Fruit fly (Drosophila melanogaster) whole organism, embryonic: Measurements from ENCODE around the gene ETHR.

Experiments used
- BtbVII ChIP-seq: fragments of 200-800 bp; sonication (Bioruptor generic); optimal IDR thresholded peaks from 3 replicates; lab custom pipeline; 2017; ENCODE audit warnings: missing biosample characterization, mild to moderate bottlenecking, missing genetic modification characterization
- CG10274 ChIP-seq: fragments of 200-800 bp; sonication (Bioruptor generic); optimal IDR thresholded peaks from 3 replicates; lab custom pipeline; 2017; ENCODE audit warnings: missing biosample characterization, mild to moderate bottlenecking, missing genetic modification characterization
- CG11723 ChIP-seq: fragments of 200-800 bp; sonication (Bioruptor generic); optimal IDR thresholded peaks from 2 replicates; lab custom pipeline; 2017; ENCODE audit warnings: missing biosample characterization, mild to moderate bottlenecking, missing genetic modification characterization
- CG1233 ChIP-seq: fragments of 200-800 bp; sonication (Bioruptor generic); optimal IDR thresholded peaks from 4 replicates; lab custom pipeline; 2018; ENCODE audit warnings: missing biosample characterization, mild to moderate bottlenecking, missing genetic modification characterization
- CG12769 ChIP-seq: fragments of 200-800 bp; sonication (Bioruptor generic); optimal IDR thresholded peaks from 2 replicates; lab custom pipeline; 2019; ENCODE audit warnings: missing biosample characterization, mild to moderate bottlenecking, missing genetic modification characterization, moderate library complexity
- CG13287 ChIP-seq: fragments of 200-800 bp; sonication (Bioruptor generic); IDR thresholded peaks from 2 replicates; pipeline ENCODE4 v1.3.6; 2022; ENCODE audit warnings: missing biosample characterization, missing genetic modification characterization; ENCODE audit not compliant: partially characterized antibody
- CG13894 ChIP-seq: fragments of 200-800 bp; sonication (Bioruptor generic); optimal IDR thresholded peaks from 3 replicates; lab custom pipeline; 2018; ENCODE audit warnings: missing biosample characterization, mild to moderate bottlenecking, missing genetic modification characterization, moderate library complexity
- CG15011 ChIP-seq: fragments of 200-800 bp; sonication (Bioruptor generic); optimal IDR thresholded peaks from 3 replicates; lab custom pipeline; 2018; ENCODE audit warnings: missing biosample characterization, mild to moderate bottlenecking, missing genetic modification characterization
- CG15514 ChIP-seq: fragments of 200-800 bp; sonication (Bioruptor generic); optimal IDR thresholded peaks from 3 replicates; lab custom pipeline; 2017; ENCODE audit warnings: missing biosample characterization, missing genetic modification characterization, mild to moderate bottlenecking, moderate library complexity, missing genetic modification reagents
- CG17186 ChIP-seq: fragments of 200-800 bp; sonication (Bioruptor generic); optimal IDR thresholded peaks from 3 replicates; lab custom pipeline; 2017; ENCODE audit warnings: missing biosample characterization, missing genetic modification reagents, missing genetic modification characterization
- CG17802 ChIP-seq: fragments of 200-800 bp; sonication (Bioruptor generic); optimal IDR thresholded peaks from 2 replicates; lab custom pipeline; 2018; ENCODE audit warnings: missing biosample characterization, mild to moderate bottlenecking, missing genetic modification characterization, moderate library complexity
- CG2116 ChIP-seq: fragments of 200-800 bp; sonication (Bioruptor generic); optimal IDR thresholded peaks from 3 replicates; lab custom pipeline; 2018; ENCODE audit warnings: missing biosample characterization, mild to moderate bottlenecking, missing genetic modification characterization
- CG2129 ChIP-seq: fragments of 200-800 bp; sonication (Bioruptor generic); IDR thresholded peaks from 2 replicates; pipeline ENCODE4 v1.3.6; 2022; ENCODE audit warnings: missing biosample characterization, missing genetic modification characterization; ENCODE audit not compliant: partially characterized antibody
- CG2678 ChIP-seq: fragments of 200-800 bp; sonication (Bioruptor generic); optimal IDR thresholded peaks from 3 replicates; lab custom pipeline; 2019; ENCODE audit warnings: missing biosample characterization, mild to moderate bottlenecking, missing genetic modification characterization, moderate library complexity
- CG30020 ChIP-seq: fragments of 200-800 bp; optimal IDR thresholded peaks from 2 replicates; lab custom pipeline; 2019; ENCODE audit warnings: missing biosample characterization, mild to moderate bottlenecking, missing genetic modification characterization, moderate library complexity
- CG31224 ChIP-seq: fragments of 200-800 bp; sonication (Bioruptor generic); IDR thresholded peaks from 2 replicates; pipeline ENCODE4 v1.3.6; 2022; ENCODE audit warnings: missing biosample characterization, missing genetic modification characterization
- CG32532 ChIP-seq: fragments of 200-800 bp; sonication (Bioruptor generic); IDR thresholded peaks from 2 replicates; pipeline ENCODE4 v1.3.6; 2022; ENCODE audit warnings: missing biosample characterization, missing genetic modification characterization
- CG3281 ChIP-seq: fragments of 200-800 bp; sonication (Bioruptor generic); optimal IDR thresholded peaks from 3 replicates; lab custom pipeline; 2017; ENCODE audit warnings: missing biosample characterization, mild to moderate bottlenecking, missing genetic modification characterization
- CG4328 ChIP-seq: fragments of 200-800 bp; sonication (Bioruptor generic); optimal IDR thresholded peaks from 3 replicates; lab custom pipeline; 2017; ENCODE audit warnings: missing biosample characterization, missing genetic modification reagents, missing genetic modification characterization
- CG4404 ChIP-seq: fragments of 200-800 bp; sonication (Bioruptor generic); IDR thresholded peaks from 2 replicates; pipeline ENCODE4 v1.3.6; 2022; ENCODE audit warnings: missing biosample characterization, missing genetic modification characterization
- CG4617 ChIP-seq: fragments of 200-800 bp; sonication (Bioruptor generic); optimal IDR thresholded peaks from 3 replicates; lab custom pipeline; 2016; ENCODE audit warnings: missing biosample characterization, missing genetic modification characterization, borderline replicate concordance
- CG7556 ChIP-seq: fragments of 200-800 bp; sonication (Bioruptor generic); optimal IDR thresholded peaks from 2 replicates; lab custom pipeline; 2017; ENCODE audit warnings: missing biosample characterization, mild to moderate bottlenecking, missing genetic modification characterization
- CG8290 ChIP-seq, 3 experiments: fragments of 200-800 bp; sonication (Bioruptor generic); optimal IDR thresholded peaks; 2 replicates each; lab custom pipeline; 2016 to 2019; ENCODE audit warnings: missing biosample characterization in 3 of 3, missing genetic modification characterization in 3 of 3, mild to moderate bottlenecking in 2 of 3, moderate library complexity in 1 of 3
- CG8359 ChIP-seq: fragments of 200-800 bp; sonication (Bioruptor generic); optimal IDR thresholded peaks from 2 replicates; lab custom pipeline; 2017; ENCODE audit warnings: missing biosample characterization, mild to moderate bottlenecking, missing genetic modification characterization, borderline replicate concordance
- CG9876 ChIP-seq: fragments of 200-800 bp; sonication (Bioruptor generic); optimal IDR thresholded peaks from 2 replicates; lab custom pipeline; 2016; ENCODE audit warnings: missing biosample characterization, missing genetic modification characterization
- CoRest ChIP-seq: fragments of 200-800 bp; sonication (Bioruptor generic); optimal IDR thresholded peaks from 3 replicates; lab custom pipeline; 2018; ENCODE audit warnings: missing biosample characterization, mild to moderate bottlenecking, missing genetic modification characterization, moderate library complexity
- Deaf1 ChIP-seq: fragments of 200-800 bp; optimal IDR thresholded peaks from 3 replicates; lab custom pipeline; 2019; ENCODE audit warnings: missing biosample characterization, mild to moderate bottlenecking, missing genetic modification characterization, moderate library complexity
- Gug ChIP-seq: fragments of 200-800 bp; sonication (Bioruptor generic); IDR thresholded peaks from 4 replicates; pipeline ENCODE4 v1.3.6; 2022; ENCODE audit warnings: missing biosample characterization, missing genetic modification characterization
- HLH4C ChIP-seq: fragments of 200-800 bp; sonication (Bioruptor generic); IDR thresholded peaks from 3 replicates; pipeline ENCODE4 v1.3.6; 2022; ENCODE audit warnings: missing biosample characterization, missing genetic modification characterization; ENCODE audit not compliant: partially characterized antibody
- Hand ChIP-seq: fragments of 200-800 bp; sonication (Bioruptor generic); optimal IDR thresholded peaks from 2 replicates; lab custom pipeline; 2017; ENCODE audit warnings: mild to moderate bottlenecking, missing biosample characterization, missing genetic modification reagents, missing genetic modification characterization
- Hmx ChIP-seq: fragments of 200-800 bp; sonication (Bioruptor generic); optimal IDR thresholded peaks from 2 replicates; lab custom pipeline; 2016; ENCODE audit warnings: missing biosample characterization, missing genetic modification characterization
- Hsf ChIP-seq: fragments of 200-800 bp; sonication (Bioruptor generic); optimal IDR thresholded peaks from 3 replicates; lab custom pipeline; 2016; ENCODE audit warnings: missing biosample characterization, missing genetic modification characterization
- Neu2 ChIP-seq: fragments of 200-800 bp; sonication (Bioruptor generic); optimal IDR thresholded peaks from 3 replicates; lab custom pipeline; 2016; ENCODE audit warnings: missing biosample characterization, missing genetic modification characterization, borderline replicate concordance
- Ptx1 ChIP-seq: fragments of 200-800 bp; sonication (Bioruptor generic); IDR thresholded peaks from 2 replicates; pipeline ENCODE4 v1.3.6; 2022; ENCODE audit warnings: missing biosample characterization, missing genetic modification characterization
- Sin3A ChIP-seq: fragments of >200 bp; optimal IDR thresholded peaks from 2 replicates; lab custom pipeline; 2018
- Xrp1 ChIP-seq: fragments of 200-800 bp; sonication (Bioruptor generic); IDR thresholded peaks from 2 replicates; pipeline ENCODE4 v1.3.6; 2022; ENCODE audit warnings: missing biosample characterization, missing genetic modification characterization
- amos ChIP-seq: fragments of 200-800 bp; sonication (Bioruptor generic); IDR thresholded peaks from 2 replicates; pipeline ENCODE4 v1.3.6; 2022; ENCODE audit warnings: missing biosample characterization, missing genetic modification characterization; ENCODE audit not compliant: partially characterized antibody
- ash1 ChIP-seq: fragments of 200-800 bp; sonication (Bioruptor generic); optimal IDR thresholded peaks from 2 replicates; lab custom pipeline; 2018; ENCODE audit warnings: missing biosample characterization, mild to moderate bottlenecking, missing genetic modification characterization
- ato ChIP-seq: fragments of 200-800 bp; sonication (Bioruptor generic); IDR thresholded peaks from 2 replicates; pipeline ENCODE4 v1.3.6; 2022; ENCODE audit warnings: missing biosample characterization, missing genetic modification characterization; ENCODE audit not compliant: partially characterized antibody
- chinmo ChIP-seq: fragments of 200-800 bp; sonication (Bioruptor generic); IDR thresholded peaks from 4 replicates; pipeline ENCODE4 v1.3.6; 2022; ENCODE audit warnings: missing biosample characterization, missing genetic modification characterization; ENCODE audit not compliant: partially characterized antibody
- crp ChIP-seq, 2 experiments: fragments of 200-800 bp; sonication (Bioruptor generic); optimal IDR thresholded peaks; 2 replicates in 1 of 2; 3 replicates in 1 of 2; lab custom pipeline; 2017; ENCODE audit warnings: missing biosample characterization in 2 of 2, missing genetic modification characterization in 2 of 2, mild to moderate bottlenecking in 1 of 2, moderate library complexity in 1 of 2
- gcm2 ChIP-seq: fragments of 200-800 bp; sonication (Bioruptor generic); optimal IDR thresholded peaks from 2 replicates; lab custom pipeline; 2016; ENCODE audit warnings: missing biosample characterization, missing genetic modification characterization
- klu ChIP-seq: fragments of 200-800 bp; sonication (Bioruptor generic); IDR thresholded peaks from 2 replicates; pipeline ENCODE4 v1.3.6; 2022; ENCODE audit warnings: missing biosample characterization, missing genetic modification characterization
- odd ChIP-seq: fragments of 200-800 bp; sonication (Bioruptor generic); optimal IDR thresholded peaks from 2 replicates; lab custom pipeline; 2017; ENCODE audit warnings: missing biosample characterization, mild to moderate bottlenecking, missing genetic modification characterization
- rib ChIP-seq: fragments of 200-800 bp; sonication (Bioruptor generic); IDR thresholded peaks from 2 replicates; pipeline ENCODE4 v1.3.6; 2022; ENCODE audit warnings: missing biosample characterization, missing genetic modification characterization
- run ChIP-seq: fragments of 200-800 bp; sonication (Bioruptor generic); optimal IDR thresholded peaks from 3 replicates; lab custom pipeline; 2018; ENCODE audit warnings: missing biosample characterization, mild to moderate bottlenecking, missing genetic modification characterization
- ssp ChIP-seq: fragments of 200-800 bp; sonication (Bioruptor generic); IDR thresholded peaks from 2 replicates; pipeline ENCODE4 v1.3.6; 2022; ENCODE audit warnings: missing biosample characterization, missing genetic modification characterization
- tup ChIP-seq: fragments of 200-800 bp; sonication (Bioruptor generic); optimal IDR thresholded peaks from 2 replicates; lab custom pipeline; 2016; ENCODE audit warnings: missing biosample characterization, mild to moderate bottlenecking, missing genetic modification characterization, moderate library complexity

The ETHR gene

DNA sequence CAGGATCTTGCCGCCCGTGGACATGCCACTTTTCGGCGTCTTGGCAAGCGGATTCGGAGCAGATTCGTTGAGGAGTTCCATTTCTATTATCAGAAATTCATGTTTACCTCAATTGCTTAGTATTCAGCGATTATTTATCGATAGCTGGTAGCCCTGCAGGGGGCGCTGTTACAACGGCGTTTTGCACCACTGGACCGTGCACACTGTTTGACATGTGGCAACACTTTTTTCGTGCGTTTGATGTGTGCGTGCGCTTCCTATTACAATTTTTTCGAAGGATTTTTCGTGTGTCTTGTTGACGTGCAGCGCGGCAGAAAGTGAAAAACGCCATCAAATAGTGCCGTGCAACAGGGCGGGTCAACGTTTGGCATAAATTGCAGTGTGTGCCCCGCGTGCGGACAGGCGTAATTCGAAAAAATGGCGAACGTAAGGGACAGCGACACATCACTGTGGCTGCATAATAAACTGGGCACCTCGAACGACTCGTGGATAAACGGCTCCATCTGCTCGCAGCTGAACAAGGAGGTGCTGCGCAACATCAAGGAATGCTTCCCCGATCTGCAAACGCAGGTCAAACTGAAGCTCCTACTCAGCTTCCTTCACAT lies 23.3 kb upstream of the ETHR start, which contains the start of the genes CG3337 and Nelf-A (continued):
- TF ChIP-seq rib (GFP tag; lab: Robert Waterston, UW) (peak; percentile 82), CG1233 (peak; percentile 8), ssp (GFP tag; lab: Robert Waterston, UW) (peak; percentile 56), odd (GFP tag; lab: Kevin White, UChicago) (no peak), Hmx (GFP tag; lab: Kevin White, UChicago) (no peak), CG9876 (peak; percentile 72), Xrp1 (GFP tag; lab: Robert Waterston, UW) (peak; percentile 67), CG4328 (GFP tag; lab: Kevin White, UChicago) (no peak), CG32532 (GFP tag; lab: Robert Waterston, UW) (peak; percentile 79), Ptx1 (GFP tag; lab: Robert Waterston, UW) (peak; percentile 67), CG13287 (GFP tag; lab: Robert Waterston, UW) (peak; percentile 86), CG15514 (GFP tag; lab: Kevin White, UChicago) (peak; percentile 85), BtbVII (peak; percentile 47), CG7556 (GFP tag; lab: Kevin White, UChicago) (no peak), ato (peak; percentile 64), HLH4C (peak; percentile 72), CG17802 (tag; lab: Kevin White, UChicago) (peak; percentile 54), Hand (GFP tag; lab: Kevin White, UChicago) (no peak), Sin3A (lab: Kevin White, UChicago) (peak; percentile 66), Hsf (GFP tag; lab: Kevin White, UChicago) (peak; percentile 76), CG13894 (tag; lab: Kevin White, UChicago) (peak; percentile 58), chinmo (GFP tag; lab: Robert Waterston, UW) (peak; percentile 91; the same call in 3 of the 4 replicates), CG4617 (GFP tag; lab: Kevin White, UChicago) (peak; percentile 98), CG2116 (GFP tag; lab: Kevin White, UChicago) (peak; percentile 69), CG2678 (tag; lab: Kevin White, UChicago) (no peak), CG17186 (GFP tag; lab: Kevin White, UChicago) (peak; percentile 94), CoRest (tag; lab: Kevin White, UChicago) (peak; percentile 60), CG8290 (GFP tag; optimal IDR thresholded peaks at IDR 0.05; lab: Kevin White, UChicago) (peak; percentile 67), CG8290 (tag; optimal IDR thresholded peaks at IDR 0.05; lab: Kevin White, UChicago) (peak; percentile 4 to 92), ash1 (GFP tag; lab: Kevin White, UChicago) (peak; percentile 60), CG15011 (GFP tag; lab: Kevin White, UChicago) (no peak), Deaf1 (no peak), klu (GFP tag; lab: Robert Waterston, UW) (no peak), Gug (GFP tag; lab: Robert Waterston, UW) (peak; percentile 77), CG31224 (peak; percentile 53), CG11723 (GFP tag; lab: Kevin White, UChicago) (no peak), tup (GFP tag; lab: Kevin White, UChicago) (peak; percentile 23), CG12769 (tag; lab: Kevin White, UChicago) (no peak), gcm2 (GFP tag; lab: Kevin White, UChicago) (peak; percentile 42), CG4404 (GFP tag; lab: Robert Waterston, UW) (peak; percentile 56), run (tag; lab: Kevin White, UChicago) (no peak), CG10274 (GFP tag; lab: Kevin White, UChicago) (no peak), CG3281 (peak; percentile 51), CG2129 (GFP tag; lab: Robert Waterston, UW) (no peak), Neu2 (GFP tag; lab: Kevin White, UChicago) (peak; percentile 22), CG8359 (no peak), amos (GFP tag; lab: Robert Waterston, UW) (peak; percentile 89), CG30020 (tag; lab: Kevin White, UChicago) (no peak), crp (GFP tag; optimal IDR thresholded peaks at IDR 0.05; lab: Kevin White, UChicago) (peak in 1 of 2 experiments; percentile 53)
